Fruit fly (Drosophila melanogaster) whole organism, embryonic: Measurements from ENCODE around the gene CG3517.

Source experiments
- ATbp ChIP-seq: fragments of 200-800 bp; sonication (Bioruptor generic); optimal IDR thresholded peaks from 2 replicates; lab custom pipeline; 2017; ENCODE audit warnings: missing biosample characterization, mild to moderate bottlenecking, missing genetic modification characterization, missing genetic modification reagents
- Abd-B ChIP-seq: fragments of 200-800 bp; sonication (Bioruptor generic); optimal IDR thresholded peaks from 2 replicates; lab custom pipeline; 2018; ENCODE audit warnings: missing biosample characterization, mild to moderate bottlenecking, missing genetic modification characterization, moderate library complexity
- Ada2b ChIP-seq: fragments of 200-800 bp; sonication (Bioruptor generic); IDR thresholded peaks from 2 replicates; pipeline ENCODE4 v1.3.6; 2022; ENCODE audit warnings: missing biosample characterization, missing genetic modification characterization
- Bgb ChIP-seq: fragments of 200-800 bp; sonication (Bioruptor generic); IDR thresholded peaks from 2 replicates; pipeline ENCODE4 v1.3.6; 2022; ENCODE audit warnings: missing biosample characterization, missing genetic modification characterization; ENCODE audit not compliant: partially characterized antibody
- CG10209 ChIP-seq: fragments of 200-800 bp; sonication (Bioruptor generic); optimal IDR thresholded peaks from 3 replicates; lab custom pipeline; 2017; ENCODE audit warnings: missing biosample characterization, mild to moderate bottlenecking, missing genetic modification characterization, missing genetic modification reagents
- CG10321 ChIP-seq: fragments of 200-800 bp; sonication (Bioruptor generic); IDR thresholded peaks from 2 replicates; pipeline ENCODE4 v1.3.6; 2022; ENCODE audit warnings: missing biosample characterization, missing genetic modification characterization
- CG11093 ChIP-seq: fragments of 200-800 bp; sonication (Bioruptor generic); IDR thresholded peaks from 3 replicates; pipeline ENCODE4 v1.3.6; 2022; ENCODE audit warnings: missing biosample characterization, missing genetic modification characterization
- CG11456 ChIP-seq: fragments of 200-800 bp; sonication (Bioruptor generic); IDR thresholded peaks from 3 replicates; pipeline ENCODE4 v1.3.6; 2022; ENCODE audit warnings: missing biosample characterization, missing genetic modification characterization
- CG12104 ChIP-seq: fragments of 200-800 bp; sonication (Bioruptor generic); optimal IDR thresholded peaks from 3 replicates; lab custom pipeline; 2016; ENCODE audit warnings: missing biosample characterization, missing genetic modification characterization
- CG12659 ChIP-seq: fragments of 200-800 bp; sonication (Bioruptor generic); optimal IDR thresholded peaks from 3 replicates; lab custom pipeline; 2017; ENCODE audit warnings: mild to moderate bottlenecking, missing biosample characterization, missing genetic modification reagents, missing genetic modification characterization
- CG12744 ChIP-seq: fragments of 200-800 bp; sonication (Bioruptor generic); optimal IDR thresholded peaks from 2 replicates; lab custom pipeline; 2016; ENCODE audit warnings: missing biosample characterization, missing genetic modification characterization
- CG14050 ChIP-seq: fragments of 200-800 bp; sonication (Bioruptor generic); IDR thresholded peaks from 3 replicates; pipeline ENCODE4 v1.3.6; 2022; ENCODE audit warnings: missing biosample characterization, missing genetic modification characterization
- CG15601 ChIP-seq: fragments of 200-800 bp; sonication (Bioruptor generic); optimal IDR thresholded peaks from 3 replicates; lab custom pipeline; 2019; ENCODE audit warnings: missing biosample characterization, mild to moderate bottlenecking, missing genetic modification characterization, moderate library complexity
- CG18476 ChIP-seq: fragments of 200-800 bp; sonication (Bioruptor generic); optimal IDR thresholded peaks from 2 replicates; lab custom pipeline; 2016; ENCODE audit warnings: missing biosample characterization, mild to moderate bottlenecking, missing genetic modification characterization
- CG2875 ChIP-seq: fragments of 200-800 bp; sonication (Bioruptor generic); optimal IDR thresholded peaks from 2 replicates; lab custom pipeline; 2017; ENCODE audit warnings: missing biosample characterization, mild to moderate bottlenecking, missing genetic modification characterization, missing genetic modification reagents
- CG30403 ChIP-seq: fragments of 200-800 bp; sonication (Bioruptor generic); optimal IDR thresholded peaks from 3 replicates; lab custom pipeline; 2016; ENCODE audit warnings: missing biosample characterization, missing genetic modification characterization
- CG31388 ChIP-seq: fragments of 200-800 bp; sonication (Bioruptor generic); optimal IDR thresholded peaks from 2 replicates; lab custom pipeline; 2016; ENCODE audit warnings: missing biosample characterization, missing genetic modification characterization
- CG4282 ChIP-seq: fragments of 200-800 bp; sonication (Bioruptor generic); optimal IDR thresholded peaks from 2 replicates; lab custom pipeline; 2016; ENCODE audit warnings: missing biosample characterization, missing genetic modification characterization
- CG6254 ChIP-seq: fragments of 200-800 bp; sonication (Bioruptor generic); optimal IDR thresholded peaks from 3 replicates; lab custom pipeline; 2017; ENCODE audit warnings: mild to moderate bottlenecking, missing biosample characterization, missing genetic modification reagents, missing genetic modification characterization
- CG7745 ChIP-seq: fragments of 200-800 bp; sonication (Bioruptor generic); optimal IDR thresholded peaks from 2 replicates; lab custom pipeline; 2018; ENCODE audit warnings: missing biosample characterization, mild to moderate bottlenecking, missing genetic modification characterization, moderate library complexity
- Dek ChIP-seq: fragments of 200-800 bp; sonication (Bioruptor generic); optimal IDR thresholded peaks from 3 replicates; lab custom pipeline; 2019; ENCODE audit warnings: missing biosample characterization, mild to moderate bottlenecking, missing genetic modification characterization, moderate library complexity
- Ets65A ChIP-seq: fragments of 200-800 bp; sonication (Bioruptor generic); peaks from one replicate; lab custom pipeline; 2016; ENCODE audit warnings: missing biosample characterization, missing genetic modification characterization
- H2.0 ChIP-seq: fragments of 200-800 bp; sonication (Bioruptor generic); IDR thresholded peaks from 2 replicates; pipeline ENCODE4 v1.3.6; 2022; ENCODE audit warnings: missing biosample characterization, missing genetic modification characterization
- HHEX ChIP-seq: fragments of 200-800 bp; sonication (Bioruptor generic); optimal IDR thresholded peaks from 3 replicates; lab custom pipeline; 2017; ENCODE audit warnings: missing biosample characterization, mild to moderate bottlenecking, missing genetic modification characterization, missing genetic modification reagents
- HLH4C ChIP-seq: fragments of 200-800 bp; sonication (Bioruptor generic); IDR thresholded peaks from 3 replicates; pipeline ENCODE4 v1.3.6; 2022; ENCODE audit warnings: missing biosample characterization, missing genetic modification characterization; ENCODE audit not compliant: partially characterized antibody
- Hr39 ChIP-seq: fragments of >200 bp; optimal IDR thresholded peaks from 2 replicates; lab custom pipeline; 2017
- Kr ChIP-seq: fragments of 200-800 bp; sonication (Bioruptor generic); optimal IDR thresholded peaks from 2 replicates; lab custom pipeline; 2017; ENCODE audit warnings: missing biosample characterization, mild to moderate bottlenecking, missing genetic modification characterization
- Mad ChIP-seq: fragments of 200-800 bp; sonication (Bioruptor generic); optimal IDR thresholded peaks from 2 replicates; lab custom pipeline; 2016; ENCODE audit warnings: missing biosample characterization, missing genetic modification characterization
- Poxn ChIP-seq: fragments of 200-800 bp; sonication (Bioruptor generic); IDR thresholded peaks from 2 replicates; pipeline ENCODE4 v1.3.6; 2022; ENCODE audit warnings: missing biosample characterization, missing genetic modification characterization
- Vsx1 ChIP-seq: fragments of 200-800 bp; sonication (Bioruptor generic); optimal IDR thresholded peaks from 2 replicates; lab custom pipeline; 2017; ENCODE audit warnings: missing biosample characterization, mild to moderate bottlenecking, missing genetic modification characterization, missing genetic modification reagents
- Xbp1 ChIP-seq: fragments of 200-800 bp; sonication (Bioruptor generic); optimal IDR thresholded peaks from 3 replicates; lab custom pipeline; 2016; ENCODE audit warnings: missing biosample characterization, mild to moderate bottlenecking, missing genetic modification characterization
- ab ChIP-seq: fragments of 200-800 bp; sonication (Bioruptor generic); optimal IDR thresholded peaks from 2 replicates; lab custom pipeline; 2016; ENCODE audit warnings: missing biosample characterization, missing genetic modification characterization
- ara ChIP-seq: fragments of 200-800 bp; sonication (Bioruptor generic); IDR thresholded peaks from 2 replicates; pipeline ENCODE4 v1.3.6; 2022; ENCODE audit warnings: missing biosample characterization, missing genetic modification characterization
- br ChIP-seq: fragments of >200 bp; optimal IDR thresholded peaks from 2 replicates; lab custom pipeline; 2017
- cad ChIP-seq: fragments of >200 bp; optimal IDR thresholded peaks from 2 replicates; lab custom pipeline; 2017; ENCODE audit warnings: missing biosample characterization, missing genetic modification characterization
- danr ChIP-seq: fragments of 200-800 bp; sonication (Bioruptor generic); IDR thresholded peaks from 2 replicates; pipeline ENCODE4 v1.3.6; 2022; ENCODE audit warnings: missing biosample characterization, missing genetic modification characterization
- dm ChIP-seq: fragments of 200-800 bp; sonication (Bioruptor generic); optimal IDR thresholded peaks from 3 replicates; lab custom pipeline; 2016; ENCODE audit warnings: missing biosample characterization, missing genetic modification characterization
- gro ChIP-seq: fragments of 200-800 bp; sonication (Bioruptor generic); optimal IDR thresholded peaks from 2 replicates; lab custom pipeline; 2016; ENCODE audit warnings: missing biosample characterization, missing genetic modification characterization
- insv ChIP-seq, 2 experiments: fragments of 200-800 bp; sonication (Bioruptor generic); optimal IDR thresholded peaks; 3 replicates each; lab custom pipeline; 2016 to 2018; ENCODE audit warnings: missing biosample characterization in 2 of 2, missing genetic modification characterization in 2 of 2
- klu ChIP-seq: fragments of 200-800 bp; sonication (Bioruptor generic); IDR thresholded peaks from 2 replicates; pipeline ENCODE4 v1.3.6; 2022; ENCODE audit warnings: missing biosample characterization, missing genetic modification characterization
- nerfin-1 ChIP-seq: fragments of 200-800 bp; sonication (Bioruptor generic); optimal IDR thresholded peaks from 3 replicates; lab custom pipeline; 2019; ENCODE audit warnings: missing biosample characterization, mild to moderate bottlenecking, missing genetic modification characterization, moderate library complexity
- pb ChIP-seq: fragments of 200-800 bp; sonication (Bioruptor generic); optimal IDR thresholded peaks from 3 replicates; lab custom pipeline; 2016; ENCODE audit warnings: missing biosample characterization, missing genetic modification characterization
- pita ChIP-seq: fragments of 200-800 bp; sonication (Bioruptor generic); optimal IDR thresholded peaks from 2 replicates; lab custom pipeline; 2017; ENCODE audit warnings: missing biosample characterization, mild to moderate bottlenecking, missing genetic modification characterization
- pum ChIP-seq: fragments of 200-800 bp; sonication (Bioruptor generic); optimal IDR thresholded peaks from 2 replicates; lab custom pipeline; 2016; ENCODE audit warnings: missing biosample characterization, missing genetic modification characterization
- ro ChIP-seq: fragments of 200-800 bp; sonication (Bioruptor generic); IDR thresholded peaks from 2 replicates; pipeline ENCODE4 v1.3.6; 2022; ENCODE audit warnings: missing biosample characterization, missing genetic modification characterization
- salm ChIP-seq: fragments of 200-800 bp; sonication (Bioruptor generic); optimal IDR thresholded peaks from 2 replicates; lab custom pipeline; 2018; ENCODE audit warnings: missing biosample characterization, mild to moderate bottlenecking, missing genetic modification characterization
- sens ChIP-seq: fragments of 200-800 bp; sonication (Bioruptor generic); peaks from one replicate; lab custom pipeline; 2016; ENCODE audit warnings: missing biosample characterization, missing genetic modification characterization
- sqz ChIP-seq: fragments of 200-800 bp; sonication (Bioruptor generic); optimal IDR thresholded peaks from 3 replicates; lab custom pipeline; 2018; ENCODE audit warnings: missing biosample characterization, mild to moderate bottlenecking, missing genetic modification characterization
- tap ChIP-seq: fragments of 200-800 bp; optimal IDR thresholded peaks from 3 replicates; lab custom pipeline; 2019; ENCODE audit warnings: missing biosample characterization, mild to moderate bottlenecking, missing genetic modification characterization, moderate library complexity
- tin ChIP-seq: fragments of 200-800 bp; sonication (Bioruptor generic); optimal IDR thresholded peaks from 3 replicates; lab custom pipeline; 2016; ENCODE audit warnings: missing biosample characterization, missing genetic modification characterization
- tio ChIP-seq: fragments of 200-800 bp; sonication (Bioruptor generic); optimal IDR thresholded peaks from 2 replicates; lab custom pipeline; 2017; ENCODE audit warnings: missing biosample characterization, missing genetic modification characterization, inconsistent platforms
- wek ChIP-seq: fragments of 200-800 bp; sonication (Bioruptor generic); optimal IDR thresholded peaks from 3 replicates; lab custom pipeline; 2018; ENCODE audit warnings: missing biosample characterization, mild to moderate bottlenecking, missing genetic modification characterization, moderate library complexity

The CG3517 gene

DNA sequence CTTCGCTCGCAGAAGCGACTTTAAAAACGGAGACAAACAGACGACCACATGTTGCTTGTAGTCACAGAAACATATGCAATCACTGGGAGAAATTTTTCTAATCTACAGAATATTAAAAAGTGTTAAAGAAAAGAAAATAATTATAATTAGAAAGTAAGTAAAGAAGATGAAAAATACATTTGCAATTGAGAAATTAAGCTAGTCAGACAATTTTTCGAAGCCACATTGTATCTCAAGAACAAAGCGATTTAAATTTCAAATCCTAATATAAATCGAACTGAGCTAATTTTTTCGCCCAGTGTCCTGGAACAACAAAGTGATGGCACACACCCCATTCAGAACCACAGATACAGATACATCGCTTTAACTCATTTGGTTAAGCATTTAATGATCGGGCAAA lies 40.3 kb upstream of the CG3517 start (continued):
- TF ChIP-seq CG11456 (GFP tag; lab: Robert Waterston, UW) (no peak), salm (peak; percentile 57), cad (GFP tag; lab: Kevin White, UChicago) (no peak), pum (GFP tag; lab: Kevin White, UChicago) (peak; percentile 49), CG10209 (GFP tag; lab: Kevin White, UChicago) (peak; percentile 61), Xbp1 (GFP tag; lab: Kevin White, UChicago) (peak; percentile 51), ab (no peak), pb (GFP tag; lab: Kevin White, UChicago) (no peak), br (lab: Kevin White, UChicago) (no peak), Mad (GFP tag; lab: Kevin White, UChicago) (no peak), sqz (GFP tag; lab: Kevin White, UChicago) (peak; percentile 41), CG10321 (GFP tag; lab: Robert Waterston, UW) (no peak), pita (GFP tag; lab: Kevin White, UChicago) (no peak), Ada2b (GFP tag; lab: Robert Waterston, UW) (peak; percentile 36; the same call in 1 of the 2 replicates), tio (GFP tag; lab: Kevin White, UChicago) (peak; percentile 42), CG4282 (GFP tag; lab: Kevin White, UChicago) (no peak), Poxn (GFP tag; lab: Robert Waterston, UW) (no peak), CG6254 (peak; percentile 86), CG18476 (GFP tag; lab: Kevin White, UChicago) (peak; percentile 40), CG12744 (GFP tag; lab: Kevin White, UChicago) (no peak), HLH4C (GFP tag; lab: Robert Waterston, UW) (no peak), ro (GFP tag; lab: Robert Waterston, UW) (no peak), CG12659 (GFP tag; lab: Kevin White, UChicago) (peak; percentile 33), gro (no peak), tin (GFP tag; lab: Kevin White, UChicago) (peak; percentile 64), ATbp (GFP tag; lab: Kevin White, UChicago) (peak; percentile 59), CG2875 (peak; percentile 72), CG31388 (GFP tag; lab: Kevin White, UChicago) (no peak), Vsx1 (peak; percentile 27), Bgb (GFP tag; lab: Robert Waterston, UW) (no peak), CG11093 (GFP tag; lab: Robert Waterston, UW) (peak; percentile 51; the same call in 1 of the 3 replicates), klu (GFP tag; lab: Robert Waterston, UW) (peak; percentile 43; the same call in 1 of the 2 replicates), Ets65A (GFP tag; lab: Kevin White, UChicago) (peak; percentile 89), Abd-B (GFP tag; lab: Kevin White, UChicago) (peak; percentile 47), ara (GFP tag; lab: Robert Waterston, UW) (peak; percentile 50; the same call in 1 of the 2 replicates), HHEX (GFP tag; lab: Kevin White, UChicago) (peak; percentile 42), tap (tag; lab: Kevin White, UChicago) (peak; percentile 43), CG15601 (tag; lab: Kevin White, UChicago) (peak; percentile 78), CG7745 (tag; lab: Kevin White, UChicago) (no peak), H2.0 (GFP tag; lab: Robert Waterston, UW) (no peak), danr (GFP tag; lab: Robert Waterston, UW) (peak; percentile 16; the same call in 1 of the 2 replicates), Kr (GFP tag; lab: Kevin White, UChicago) (no peak), nerfin-1 (tag; lab: Kevin White, UChicago) (peak; percentile 73), dm (GFP tag; lab: Kevin White, UChicago) (no peak), CG12104 (peak; percentile 23), Dek (tag; lab: Kevin White, UChicago) (no peak), CG14050 (no peak), Hr39 (lab: Kevin White, UChicago) (no peak), insv (GFP tag; optimal IDR thresholded peaks at IDR 0.05; lab: Kevin White, UChicago) (no peak), wek (GFP tag; lab: Kevin White, UChicago) (no peak), sens (GFP tag; lab: Kevin White, UChicago) (peak; percentile 93), CG30403 (GFP tag; lab: Kevin White, UChicago) (peak; percentile 72)
